Fruit fly (Drosophila melanogaster) whole organism, embryonic: ENCODE measurements around the gene CG4009.

ENCODE experiments used
- Adf1 ChIP-seq: fragments of 200-800 bp; sonication (Bioruptor generic); IDR thresholded peaks from 2 replicates; pipeline ENCODE4 v1.3.6; 2022; ENCODE audit warnings: missing biosample characterization, missing genetic modification characterization
- Blimp-1 ChIP-seq: fragments of 200-800 bp; sonication (Bioruptor generic); optimal IDR thresholded peaks from 3 replicates; lab custom pipeline; 2018; ENCODE audit warnings: missing biosample characterization, missing genetic modification characterization, mild to moderate bottlenecking, moderate library complexity, missing genetic modification reagents
- Bteb2 ChIP-seq: fragments of 200-800 bp; sonication (Bioruptor generic); optimal IDR thresholded peaks from 2 replicates; lab custom pipeline; 2016; ENCODE audit warnings: missing biosample characterization, missing genetic modification characterization
- CG10209 ChIP-seq: fragments of 200-800 bp; sonication (Bioruptor generic); optimal IDR thresholded peaks from 3 replicates; lab custom pipeline; 2017; ENCODE audit warnings: missing biosample characterization, mild to moderate bottlenecking, missing genetic modification characterization, missing genetic modification reagents
- CG10267 ChIP-seq: fragments of 200-800 bp; sonication (Bioruptor generic); optimal IDR thresholded peaks from 2 replicates; lab custom pipeline; 2018; ENCODE audit warnings: missing biosample characterization, mild to moderate bottlenecking, missing genetic modification characterization, moderate library complexity
- CG10431 ChIP-seq: fragments of 200-800 bp; sonication (Bioruptor generic); optimal IDR thresholded peaks from 3 replicates; lab custom pipeline; 2018; ENCODE audit warnings: missing biosample characterization, mild to moderate bottlenecking, missing genetic modification characterization
- CG12659 ChIP-seq: fragments of 200-800 bp; sonication (Bioruptor generic); optimal IDR thresholded peaks from 3 replicates; lab custom pipeline; 2017; ENCODE audit warnings: mild to moderate bottlenecking, missing biosample characterization, missing genetic modification reagents, missing genetic modification characterization
- CG13775 ChIP-seq: fragments of 200-800 bp; sonication (Bioruptor generic); optimal IDR thresholded peaks from 3 replicates; lab custom pipeline; 2017; ENCODE audit warnings: missing biosample characterization, mild to moderate bottlenecking, missing genetic modification characterization
- CG14710 ChIP-seq: fragments of 200-800 bp; sonication (Bioruptor generic); optimal IDR thresholded peaks from 3 replicates; lab custom pipeline; 2019; ENCODE audit warnings: missing biosample characterization, mild to moderate bottlenecking, missing genetic modification characterization, moderate library complexity
- CG15073 ChIP-seq: fragments of 200-800 bp; sonication (Bioruptor generic); optimal IDR thresholded peaks from 2 replicates; lab custom pipeline; 2016; ENCODE audit warnings: missing biosample characterization, missing genetic modification characterization
- CG15269 ChIP-seq: fragments of 200-800 bp; sonication (Bioruptor generic); optimal IDR thresholded peaks from 2 replicates; lab custom pipeline; 2018; ENCODE audit warnings: missing biosample characterization, mild to moderate bottlenecking, missing genetic modification characterization, moderate library complexity
- CG17328 ChIP-seq: fragments of 200-800 bp; sonication (Bioruptor generic); IDR thresholded peaks from 2 replicates; pipeline ENCODE4 v1.3.6; 2022; ENCODE audit warnings: missing biosample characterization, missing genetic modification characterization
- CG17912 ChIP-seq: fragments of 200-800 bp; sonication (Bioruptor generic); optimal IDR thresholded peaks from 2 replicates; lab custom pipeline; 2018; ENCODE audit warnings: missing biosample characterization, mild to moderate bottlenecking, missing genetic modification characterization
- CG18764 ChIP-seq: fragments of 200-800 bp; sonication (Bioruptor generic); optimal IDR thresholded peaks from 3 replicates; lab custom pipeline; 2016; ENCODE audit warnings: missing biosample characterization, missing genetic modification characterization
- CG2120 ChIP-seq: fragments of 200-800 bp; sonication (Bioruptor generic); optimal IDR thresholded peaks from 3 replicates; lab custom pipeline; 2016; ENCODE audit warnings: missing biosample characterization, missing genetic modification characterization
- CG2202 ChIP-seq: fragments of 200-800 bp; sonication (Bioruptor generic); optimal IDR thresholded peaks from 2 replicates; lab custom pipeline; 2018; ENCODE audit warnings: missing biosample characterization, mild to moderate bottlenecking, missing genetic modification characterization
- CG31365 ChIP-seq: fragments of 200-800 bp; sonication (Bioruptor generic); optimal IDR thresholded peaks from 2 replicates; lab custom pipeline; 2018; ENCODE audit warnings: missing biosample characterization, mild to moderate bottlenecking, missing genetic modification characterization
- CG3281 ChIP-seq: fragments of 200-800 bp; sonication (Bioruptor generic); optimal IDR thresholded peaks from 3 replicates; lab custom pipeline; 2017; ENCODE audit warnings: missing biosample characterization, mild to moderate bottlenecking, missing genetic modification characterization
- CG4328 ChIP-seq: fragments of 200-800 bp; sonication (Bioruptor generic); optimal IDR thresholded peaks from 3 replicates; lab custom pipeline; 2017; ENCODE audit warnings: missing biosample characterization, missing genetic modification reagents, missing genetic modification characterization
- CG8388 ChIP-seq: fragments of 200-800 bp; sonication (Bioruptor generic); optimal IDR thresholded peaks from 2 replicates; lab custom pipeline; 2019; ENCODE audit warnings: missing biosample characterization, mild to moderate bottlenecking, missing genetic modification characterization, moderate library complexity
- CG9797 ChIP-seq: fragments of 200-800 bp; sonication (Bioruptor generic); optimal IDR thresholded peaks from 3 replicates; lab custom pipeline; 2018; ENCODE audit warnings: missing biosample characterization, mild to moderate bottlenecking, missing genetic modification characterization
- E2f1 ChIP-seq: fragments of 200-800 bp; sonication (Bioruptor generic); IDR thresholded peaks from 2 replicates; pipeline ENCODE4 v1.3.6; 2022; ENCODE audit warnings: missing biosample characterization, missing genetic modification characterization
- GATAe ChIP-seq: fragments of 200-800 bp; sonication (Bioruptor generic); conservative IDR thresholded peaks from 2 replicates; pipeline ENCODE4 v1.3.6; 2022; ENCODE audit warnings: missing biosample characterization, missing genetic modification characterization
- Hand ChIP-seq: fragments of 200-800 bp; sonication (Bioruptor generic); optimal IDR thresholded peaks from 2 replicates; lab custom pipeline; 2017; ENCODE audit warnings: mild to moderate bottlenecking, missing biosample characterization, missing genetic modification reagents, missing genetic modification characterization
- Lpt ChIP-seq: fragments of >200 bp; optimal IDR thresholded peaks from 2 replicates; lab custom pipeline; 2018; ENCODE audit warnings: missing biosample characterization, missing genetic modification characterization
- Mad ChIP-seq: fragments of 200-800 bp; sonication (Bioruptor generic); optimal IDR thresholded peaks from 2 replicates; lab custom pipeline; 2016; ENCODE audit warnings: missing biosample characterization, missing genetic modification characterization
- Poxn ChIP-seq: fragments of 200-800 bp; sonication (Bioruptor generic); IDR thresholded peaks from 2 replicates; pipeline ENCODE4 v1.3.6; 2022; ENCODE audit warnings: missing biosample characterization, missing genetic modification characterization
- Sry-δ ChIP-seq: fragments of 200-800 bp; sonication (Bioruptor generic); optimal IDR thresholded peaks from 2 replicates; lab custom pipeline; 2016; ENCODE audit warnings: missing biosample characterization, missing genetic modification characterization
- amos ChIP-seq: fragments of 200-800 bp; sonication (Bioruptor generic); IDR thresholded peaks from 2 replicates; pipeline ENCODE4 v1.3.6; 2022; ENCODE audit warnings: missing biosample characterization, missing genetic modification characterization; ENCODE audit not compliant: partially characterized antibody
- bab2 ChIP-seq: fragments of 200-800 bp; sonication (Bioruptor generic); optimal IDR thresholded peaks from 2 replicates; lab custom pipeline; 2016; ENCODE audit warnings: missing biosample characterization, missing genetic modification characterization
- bigmax ChIP-seq: fragments of 200-800 bp; sonication (Bioruptor generic); optimal IDR thresholded peaks from 2 replicates; lab custom pipeline; 2018; ENCODE audit warnings: missing biosample characterization, mild to moderate bottlenecking, missing genetic modification characterization
- cwo ChIP-seq: fragments of 200-800 bp; sonication (Bioruptor generic); optimal IDR thresholded peaks from 3 replicates; lab custom pipeline; 2017; ENCODE audit warnings: missing biosample characterization, missing genetic modification characterization, mild to moderate bottlenecking, moderate library complexity, missing genetic modification reagents
- da ChIP-seq: fragments of 200-800 bp; sonication (Bioruptor generic); optimal IDR thresholded peaks from 2 replicates; lab custom pipeline; 2016; ENCODE audit warnings: missing biosample characterization, missing genetic modification characterization
- danr ChIP-seq: fragments of 200-800 bp; sonication (Bioruptor generic); IDR thresholded peaks from 2 replicates; pipeline ENCODE4 v1.3.6; 2022; ENCODE audit warnings: missing biosample characterization, missing genetic modification characterization
- dmrt11E ChIP-seq: fragments of 200-800 bp; sonication (Bioruptor generic); optimal IDR thresholded peaks from 3 replicates; lab custom pipeline; 2018; ENCODE audit warnings: missing biosample characterization, mild to moderate bottlenecking, missing genetic modification characterization, moderate library complexity
- en ChIP-seq: fragments of 200-800 bp; sonication (Bioruptor generic); optimal IDR thresholded peaks from 2 replicates; lab custom pipeline; 2016; ENCODE audit warnings: missing biosample characterization, missing genetic modification characterization
- gem ChIP-seq: fragments of 200-800 bp; sonication (Bioruptor generic); optimal IDR thresholded peaks from 2 replicates; lab custom pipeline; 2019; ENCODE audit warnings: missing biosample characterization, mild to moderate bottlenecking, missing genetic modification characterization, moderate library complexity
- ind ChIP-seq: fragments of 200-800 bp; sonication (Bioruptor generic); optimal IDR thresholded peaks from 3 replicates; lab custom pipeline; 2016; ENCODE audit warnings: missing biosample characterization, missing genetic modification characterization
- lov ChIP-seq, 2 experiments: fragments of 200-800 bp in 1 of 2; fragments of >200 bp in 1 of 2; sonication (Bioruptor generic) in 1 of 2; IDR thresholded peaks in 1 of 2; optimal IDR thresholded peaks in 1 of 2; 2 replicates in 1 of 2; 3 replicates in 1 of 2; pipeline versions ENCODE4 v1.3.6 to Lab custom; 2017 to 2022; ENCODE audit warnings: missing biosample characterization in 1 of 2, missing genetic modification characterization in 1 of 2
- pum ChIP-seq: fragments of 200-800 bp; sonication (Bioruptor generic); optimal IDR thresholded peaks from 2 replicates; lab custom pipeline; 2016; ENCODE audit warnings: missing biosample characterization, missing genetic modification characterization
- ro ChIP-seq: fragments of 200-800 bp; sonication (Bioruptor generic); IDR thresholded peaks from 2 replicates; pipeline ENCODE4 v1.3.6; 2022; ENCODE audit warnings: missing biosample characterization, missing genetic modification characterization
- sens-2 ChIP-seq: fragments of 200-800 bp; sonication (Bioruptor generic); IDR thresholded peaks from 2 replicates; pipeline ENCODE4 v1.3.6; 2022; ENCODE audit warnings: missing biosample characterization, missing genetic modification characterization
- so ChIP-seq: fragments of 200-800 bp; sonication (Bioruptor generic); IDR thresholded peaks from 3 replicates; pipeline ENCODE4 v1.3.6; 2022; ENCODE audit warnings: missing biosample characterization, missing genetic modification characterization
- sr ChIP-seq: fragments of 200-800 bp; sonication (Bioruptor generic); IDR thresholded peaks from 3 replicates; pipeline ENCODE4 v1.3.6; 2022; ENCODE audit warnings: missing biosample characterization, missing genetic modification characterization
- trem ChIP-seq: fragments of 200-800 bp; optimal IDR thresholded peaks from 3 replicates; lab custom pipeline; 2019; ENCODE audit warnings: missing biosample characterization, mild to moderate bottlenecking, missing genetic modification characterization, moderate library complexity
- tx ChIP-seq: fragments of 200-800 bp; sonication (Bioruptor generic); optimal IDR thresholded peaks from 2 replicates; lab custom pipeline; 2016; ENCODE audit warnings: missing biosample characterization, missing genetic modification characterization
- usp ChIP-seq: fragments of >200 bp; optimal IDR thresholded peaks from 2 replicates; lab custom pipeline; 2017; ENCODE audit warnings: missing biosample characterization, missing genetic modification characterization
- vvl ChIP-seq: fragments of 200-800 bp; sonication (Bioruptor generic); IDR thresholded peaks from 2 replicates; pipeline ENCODE4 v1.3.6; 2022; ENCODE audit warnings: missing biosample characterization, missing genetic modification characterization

The CG4009 gene

DNA sequence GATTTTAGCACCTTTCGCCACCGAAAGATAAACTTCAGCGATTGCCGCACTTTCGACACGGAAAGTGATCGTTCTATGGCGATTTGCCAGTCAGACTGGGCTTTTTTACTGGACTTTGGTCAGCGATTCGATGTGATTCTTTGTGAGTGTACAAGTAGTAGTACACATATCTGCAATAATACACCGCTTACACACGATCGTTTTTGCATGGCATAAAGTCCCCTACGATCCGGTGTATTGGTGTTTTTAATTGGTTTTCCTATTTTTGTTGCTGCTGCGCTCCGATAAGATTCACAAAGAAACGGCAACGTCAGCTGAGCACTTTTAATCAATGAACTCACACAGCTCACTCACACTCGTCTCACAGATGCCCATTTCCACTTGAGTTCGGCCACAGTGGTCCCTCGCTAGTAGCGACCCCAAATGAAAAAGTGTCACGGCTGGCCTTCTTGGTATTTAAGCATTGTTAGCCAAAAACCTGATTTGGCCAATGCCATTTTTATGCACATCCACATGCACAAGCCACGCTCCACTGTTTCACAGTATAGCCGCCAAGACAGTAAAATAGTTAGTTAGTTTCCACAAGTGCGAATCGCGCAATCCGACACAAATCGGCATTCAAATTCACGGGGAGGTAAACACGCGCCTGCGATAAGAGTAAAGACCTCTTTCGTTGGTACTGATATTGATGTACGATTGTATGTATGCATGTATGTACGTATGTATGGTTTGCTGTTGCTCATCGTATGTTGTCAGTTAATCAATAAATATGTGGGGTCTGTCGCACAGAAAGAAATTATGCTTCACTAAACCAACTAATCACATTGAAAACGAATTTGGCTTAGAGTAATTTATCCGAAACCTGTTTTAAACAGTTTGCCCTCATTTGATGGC, 49.4 kb downstream of the CG4009 start (continued):
- TF ChIP-seq CG2120 (GFP tag; lab: Kevin White, UChicago) (peak; percentile 99), CG15269 (tag; lab: Kevin White, UChicago) (peak; percentile 97), Mad (GFP tag; lab: Kevin White, UChicago) (peak; percentile 91), Hand (GFP tag; lab: Kevin White, UChicago) (peak; percentile 95), CG17912 (GFP tag; lab: Kevin White, UChicago) (peak; percentile 85), danr (GFP tag; lab: Robert Waterston, UW) (peak; percentile 88), dmrt11E (tag; lab: Kevin White, UChicago) (peak; percentile 35), en (GFP tag; lab: Kevin White, UChicago) (peak; percentile 81), CG10431 (GFP tag; lab: Kevin White, UChicago) (peak; percentile 48), Blimp-1 (peak; percentile 62), CG8388 (GFP tag; lab: Kevin White, UChicago) (peak; percentile 63), so (GFP tag; lab: Robert Waterston, UW) (peak; percentile 94), tx (GFP tag; lab: Kevin White, UChicago) (peak; percentile 91), gem (tag; lab: Kevin White, UChicago) (peak; percentile 91), vvl (GFP tag; lab: Robert Waterston, UW) (peak; percentile 97), E2f1 (GFP tag; lab: Robert Waterston, UW) (peak; percentile 94), CG9797 (peak; percentile 12), lov (optimal IDR thresholded peaks at IDR 0.05; lab: Kevin White, UChicago) (no peak), lov (GFP tag; IDR thresholded peaks at IDR 0.05; lab: Robert Waterston, UW) (peak; percentile 92), bab2 (peak; percentile 97), ro (GFP tag; lab: Robert Waterston, UW) (peak; percentile 84), Sry-δ (peak; percentile 56), Bteb2 (peak; percentile 95), trem (tag; lab: Kevin White, UChicago) (peak; percentile 21), CG14710 (tag; lab: Kevin White, UChicago) (peak; percentile 11), GATAe (GFP tag; lab: Robert Waterston, UW) (peak; percentile 95), CG13775 (peak; percentile 83), CG15073 (GFP tag; lab: Kevin White, UChicago) (peak; percentile 12), ind (peak; percentile 98), CG31365 (tag; lab: Kevin White, UChicago) (peak; percentile 76), pum (GFP tag; lab: Kevin White, UChicago) (peak; percentile 93), amos (GFP tag; lab: Robert Waterston, UW) (peak; percentile 12; the same call in 1 of the 2 replicates), CG3281 (peak; percentile 92), Lpt (no peak), bigmax (peak; percentile 46), sr (peak; percentile 91; the same call in 2 of the 3 replicates), CG18764 (GFP tag; lab: Kevin White, UChicago) (peak; percentile 66), usp (GFP tag; lab: Kevin White, UChicago) (no peak), CG10267 (tag; lab: Kevin White, UChicago) (peak; percentile 43), Adf1 (peak; percentile 90), CG10209 (GFP tag; lab: Kevin White, UChicago) (peak; percentile 93), CG4328 (GFP tag; lab: Kevin White, UChicago) (peak; percentile 85), CG17328 (peak; percentile 93), Poxn (GFP tag; lab: Robert Waterston, UW) (peak; percentile 97), CG2202 (tag; lab: Kevin White, UChicago) (no peak), cwo (peak; percentile 97), sens-2 (GFP tag; lab: Robert Waterston, UW) (peak; percentile 93), CG12659 (GFP tag; lab: Kevin White, UChicago) (peak; percentile 94), da (GFP tag; lab: Kevin White, UChicago) (peak; percentile 85)
